Fruit fly (Drosophila melanogaster): ENCODE results near the gene CG42831.

CG42831 gene

DNA sequence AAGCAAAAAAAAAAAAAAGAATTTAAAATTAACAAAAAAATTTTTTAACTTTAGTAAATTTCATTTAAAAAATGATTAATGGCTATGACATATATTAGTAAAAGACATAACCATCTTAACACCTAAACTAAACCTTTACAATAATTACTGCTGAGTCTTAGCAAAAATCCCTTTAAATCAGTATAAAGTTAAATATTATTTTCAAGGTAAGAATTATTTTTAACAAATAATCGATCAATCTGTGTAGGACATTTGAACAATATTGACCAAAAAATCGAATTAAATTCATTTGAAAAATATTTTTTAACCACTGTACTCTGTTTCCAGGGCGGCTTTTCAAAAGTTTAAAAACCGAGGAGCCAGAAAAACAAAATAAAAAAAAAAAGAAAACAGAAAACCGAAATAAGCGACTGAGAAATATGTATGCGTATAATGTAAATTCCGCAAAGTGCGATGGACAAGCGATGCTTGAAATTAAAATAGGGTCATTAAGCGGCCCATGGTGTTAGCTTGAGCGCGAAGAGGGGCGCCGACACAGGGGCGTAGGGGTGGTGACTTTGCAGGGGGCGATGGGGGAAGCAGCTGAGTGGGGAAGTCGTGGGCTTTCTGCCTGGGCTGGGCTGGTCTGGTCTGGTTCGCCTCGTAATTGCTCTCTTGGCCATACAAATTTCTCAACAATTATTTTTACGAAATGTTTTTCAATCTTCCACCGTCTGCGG lies 28.5 kb upstream of the CG42831 start (continued):
- TF ChIP-seq gt (GFP tag; IDR thresholded peaks at IDR 0.05) (0 out of 2 replicates have a peak, but pooled peaks have one; percentile 13), Sox102F (GFP tag; optimal IDR thresholded peaks at IDR 0.05) (peak; percentile 67), CG12391 (tag; optimal IDR thresholded peaks at IDR 0.05) (peak; percentile 33), CG11504 (tag; optimal IDR thresholded peaks at IDR 0.05) (peak; percentile 74), CG10366 (GFP tag; IDR thresholded peaks at IDR 0.05) (no peak), Nf-YA (GFP tag; IDR thresholded peaks at IDR 0.05) (0 out of 2 replicates have a peak, but pooled peaks have one; percentile 13), CG11695 (GFP tag; IDR thresholded peaks at IDR 0.05) (peak; percentile 55; the same call in 2 of the 3 replicates), CTCF (GFP tag; optimal IDR thresholded peaks at IDR 0.05) (no peak), phol (tag; optimal IDR thresholded peaks at IDR 0.05) (peak; percentile 38), CG31441 (GFP tag; IDR thresholded peaks at IDR 0.05) (peak; percentile 60; the same call in 1 of the 2 replicates), tio (GFP tag; optimal IDR thresholded peaks at IDR 0.05) (peak; percentile 17), Dll (GFP tag; IDR thresholded peaks at IDR 0.05; ENCODE audit: partially characterized antibody) (no peak), CG30403 (GFP tag; optimal IDR thresholded peaks at IDR 0.05) (peak; percentile 48)

DNA sequence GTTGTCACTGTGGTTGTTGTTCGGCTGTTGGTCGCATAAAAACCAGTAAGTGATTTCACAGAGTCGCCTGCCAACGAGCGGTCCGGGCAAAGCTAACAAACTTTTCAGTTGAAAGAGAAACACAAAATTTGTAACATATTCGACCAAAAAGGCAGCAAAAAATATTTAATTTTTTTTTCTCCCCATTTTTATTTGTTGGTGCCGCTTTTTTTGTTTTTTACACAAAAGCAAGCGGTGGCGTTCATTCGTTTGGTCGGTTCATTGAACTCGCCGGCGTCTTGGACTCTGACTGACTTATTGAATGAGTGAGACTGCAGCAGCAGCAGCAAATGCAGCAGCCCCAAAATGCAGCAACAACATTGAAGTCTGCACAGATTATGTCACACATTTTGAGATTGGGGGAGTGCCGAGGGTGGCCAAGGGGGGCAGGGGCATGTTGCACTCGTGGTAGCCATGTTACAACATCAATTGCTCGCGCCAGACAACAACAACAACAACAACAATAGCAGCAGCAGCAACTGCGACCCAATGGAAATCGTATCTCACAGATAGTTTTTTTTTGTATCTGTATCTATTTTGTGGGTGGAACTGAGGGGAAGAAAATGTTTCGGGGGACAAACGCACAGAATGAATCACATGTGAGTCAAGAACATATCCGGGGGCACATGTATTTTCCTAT lies 26.8 kb upstream of the CG42831 start:
- TF ChIP-seq Pdp1 (GFP tag; optimal IDR thresholded peaks at IDR 0.05) (peak in 1 of 2 experiments; percentile 86), CG8089 (GFP tag; optimal IDR thresholded peaks at IDR 0.05) (no peak), ttk (GFP tag; IDR thresholded peaks at IDR 0.05) (peak; percentile 16; the same call in 1 of the 2 replicates), chm (GFP tag; IDR thresholded peaks at IDR 0.05) (peak; percentile 37; the same call in 1 of the 2 replicates), z (GFP tag; IDR thresholded peaks at IDR 0.05) (peak; percentile 44; the same call in 1 of the 3 replicates), crol (GFP tag; IDR thresholded peaks at IDR 0.05) (peak; percentile 87), Drgx (GFP tag; IDR thresholded peaks at IDR 0.05) (peak; percentile 64; the same call in 1 of the 2 replicates), CG2199 (GFP tag; IDR thresholded peaks at IDR 0.05) (peak; percentile 57; the same call in 1 of the 3 replicates), ato (GFP tag; IDR thresholded peaks at IDR 0.05; ENCODE audit: partially characterized antibody) (no peak), CG4360 (GFP tag; IDR thresholded peaks at IDR 0.05) (peak; percentile 84), gem (tag; optimal IDR thresholded peaks at IDR 0.05) (no peak), repo (GFP tag; optimal IDR thresholded peaks at IDR 0.05) (no peak), kay (GFP tag; optimal IDR thresholded peaks at IDR 0.05) (peak; percentile 10), Med (GFP tag) (peak; percentile 39), ci (GFP tag; IDR thresholded peaks at IDR 0.05) (0 out of 3 replicates have a peak, but pooled peaks have one; percentile 27), twi (tag; optimal IDR thresholded peaks at IDR 0.05) (peak; percentile 39), CG9797 (GFP tag; optimal IDR thresholded peaks at IDR 0.05) (no peak), CG18476 (GFP tag; optimal IDR thresholded peaks at IDR 0.05) (no peak), jigr1 (GFP tag; IDR thresholded peaks at IDR 0.05) (no peak), sens-2 (GFP tag; IDR thresholded peaks at IDR 0.05) (0 out of 2 replicates have a peak, but pooled peaks have one; percentile 7)

DNA sequence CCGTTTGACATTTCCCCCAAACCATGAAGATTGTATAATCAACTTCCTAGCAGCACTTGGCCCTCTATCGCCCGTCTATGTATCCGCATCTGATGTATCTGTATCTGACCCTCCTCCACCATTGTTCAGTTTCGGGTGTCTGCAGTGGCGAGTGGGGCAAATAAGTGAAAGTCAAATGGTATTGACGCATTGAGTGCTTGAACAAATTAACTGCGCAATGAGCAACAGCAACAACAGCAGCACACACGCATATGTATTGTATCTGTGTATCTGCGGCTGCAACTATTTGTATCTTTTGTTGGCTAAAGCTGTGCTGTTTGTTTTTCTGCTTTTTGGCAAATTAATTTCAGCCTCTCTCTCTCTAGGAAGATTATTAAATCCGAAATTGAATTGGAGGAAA lies 26.0 kb upstream of the CG42831 start:
- TF ChIP-seq Dbx (GFP tag; IDR thresholded peaks at IDR 0.05) (no peak), gce (GFP tag; IDR thresholded peaks at IDR 0.05) (0 out of 3 replicates have a peak, but pooled peaks have one; percentile 21), vvl (GFP tag; IDR thresholded peaks at IDR 0.05) (peak; percentile 11; the same call in 1 of the 2 replicates), dmrt99B (tag; optimal IDR thresholded peaks at IDR 0.05) (peak; percentile 5), CG4360 (GFP tag; IDR thresholded peaks at IDR 0.05) (peak; percentile 32; the same call in 1 of the 2 replicates), CG1529 (GFP tag; optimal IDR thresholded peaks at IDR 0.05) (no peak), tio (GFP tag; optimal IDR thresholded peaks at IDR 0.05) (no peak), lbe (GFP tag; optimal IDR thresholded peaks at IDR 0.05) (no peak), Blimp-1 (GFP tag; optimal IDR thresholded peaks at IDR 0.05) (peak; percentile 66), sisA (GFP tag; IDR thresholded peaks at IDR 0.05) (no peak), Ets97D (GFP tag; optimal IDR thresholded peaks at IDR 0.05) (no peak), CG8281 (tag; optimal IDR thresholded peaks at IDR 0.05) (peak; percentile 99), ci (GFP tag; IDR thresholded peaks at IDR 0.05) (peak; percentile 52; the same call in 2 of the 3 replicates), CG7839 (tag; optimal IDR thresholded peaks at IDR 0.05) (no peak), cg (GFP tag; optimal IDR thresholded peaks at IDR 0.05) (peak; percentile 11), CG13424 (tag; optimal IDR thresholded peaks at IDR 0.05) (no peak)

Data from whole organism, embryonic.